Fruit fly (Drosophila melanogaster) whole organism, wandering third instar larva: Measurements from ENCODE around the gene alpha-Man-Ic.

Experiments
- CG9705 ChIP-seq: fragments of 200-800 bp; sonication (Bioruptor generic); optimal IDR thresholded peaks from 2 replicates; lab custom pipeline; 2018; ENCODE audit warnings: missing biosample characterization, mild to moderate bottlenecking, missing genetic modification characterization
- CrebA ChIP-seq: fragments of 200-800 bp; sonication (Bioruptor generic); optimal IDR thresholded peaks from 2 replicates; lab custom pipeline; 2016; ENCODE audit warnings: missing biosample characterization, mild to moderate bottlenecking, missing genetic modification characterization, borderline replicate concordance
- Dif ChIP-seq: fragments of 200-275, 200-300 bp; sonication (Bioruptor generic); optimal IDR thresholded peaks from 2 replicates; lab custom pipeline; 2018; ENCODE audit warnings: missing biosample characterization, missing genetic modification characterization; ENCODE audit not compliant: partially characterized antibody
- GATAd ChIP-seq: sonication (Bioruptor generic); optimal IDR thresholded peaks from 2 replicates; lab custom pipeline; 2016; ENCODE audit warnings: missing biosample characterization, missing genetic modification characterization
- HLH106 ChIP-seq: fragments of 200-800 bp; optimal IDR thresholded peaks from 3 replicates; lab custom pipeline; 2019; ENCODE audit warnings: missing biosample characterization, mild to moderate bottlenecking, missing genetic modification characterization, moderate library complexity
- Hnf4 ChIP-seq: fragments of 200-800 bp; sonication (Bioruptor generic); optimal IDR thresholded peaks from 2 replicates; lab custom pipeline; 2016; ENCODE audit warnings: missing biosample characterization, mild to moderate bottlenecking, missing genetic modification characterization
- Hr78 ChIP-seq: fragments of >200 bp; optimal IDR thresholded peaks from 2 replicates; lab custom pipeline; 2017; ENCODE audit warnings: missing biosample characterization, missing genetic modification characterization
- Hr83 ChIP-seq: fragments of 200-300 bp; sonication (Bioruptor generic); optimal IDR thresholded peaks from 2 replicates; lab custom pipeline; 2016; ENCODE audit warnings: missing biosample characterization, mild to moderate bottlenecking, missing genetic modification characterization, moderate library complexity; ENCODE audit not compliant: poor library complexity, severe bottlenecking
- Myc ChIP-seq: fragments of >200 bp; optimal IDR thresholded peaks from 2 replicates; lab custom pipeline; 2017
- N ChIP-seq: fragments of >200 bp; optimal IDR thresholded peaks from 2 replicates; lab custom pipeline; 2018; ENCODE audit warnings: missing biosample characterization, missing external identifiers, missing genetic modification characterization
- OdsH ChIP-seq: fragments of 200-800 bp; sonication (Bioruptor generic); optimal IDR thresholded peaks from 2 replicates; lab custom pipeline; 2016; ENCODE audit warnings: missing biosample characterization, mild to moderate bottlenecking, missing genetic modification characterization
- Rel ChIP-seq, 2 experiments: fragments of 200-800 bp; sonication (Bioruptor generic) in 1 of 2; optimal IDR thresholded peaks; 2 replicates in 1 of 2; 3 replicates in 1 of 2; lab custom pipeline; 2016 to 2019; ENCODE audit warnings: mild to moderate bottlenecking in 2 of 2, missing biosample characterization in 2 of 2, missing genetic modification characterization in 2 of 2, moderate library complexity in 1 of 2
- Sp1 ChIP-seq: fragments of 200-800 bp; sonication (Bioruptor generic); optimal IDR thresholded peaks from 3 replicates; lab custom pipeline; 2019; ENCODE audit warnings: missing biosample characterization, mild to moderate bottlenecking, missing genetic modification characterization, moderate library complexity
- Vsx2 ChIP-seq: fragments of 200-300, 225-300 bp; sonication (Bioruptor generic); optimal IDR thresholded peaks from 2 replicates; lab custom pipeline; 2018; ENCODE audit warnings: missing biosample characterization, missing genetic modification characterization; ENCODE audit not compliant: partially characterized antibody
- br ChIP-seq: fragments of 200-800 bp; sonication (Bioruptor generic); optimal IDR thresholded peaks from 2 replicates; lab custom pipeline; 2016; ENCODE audit warnings: missing biosample characterization, missing genetic modification characterization
- dl ChIP-seq, 2 experiments: fragments of 175-275, 200-275 bp in 1 of 2; fragments of 200-275 bp in 1 of 2; sonication (Bioruptor generic); optimal IDR thresholded peaks; lab custom pipeline; 2018; ENCODE audit warnings: mild to moderate bottlenecking in 2 of 2, missing biosample characterization in 2 of 2, missing genetic modification characterization in 2 of 2, moderate library complexity in 2 of 2; ENCODE audit not compliant: partially characterized antibody in 2 of 2, insufficient read depth in 1 of 2
- dmrt93B ChIP-seq: fragments of 200-800 bp; sonication (Bioruptor generic); optimal IDR thresholded peaks from 2 replicates; lab custom pipeline; 2018; ENCODE audit warnings: missing biosample characterization, mild to moderate bottlenecking, missing genetic modification characterization
- ey ChIP-seq: fragments of 200-800 bp; sonication (Bioruptor generic); optimal IDR thresholded peaks from 2 replicates; lab custom pipeline; 2016; ENCODE audit warnings: missing biosample characterization, missing genetic modification characterization
- foxo ChIP-seq, 2 experiments: fragments of 200-800 bp; sonication (Bioruptor generic); optimal IDR thresholded peaks; 2 replicates in 1 of 2; 3 replicates in 1 of 2; lab custom pipeline; 2016 to 2017; ENCODE audit warnings: missing biosample characterization in 2 of 2, missing genetic modification characterization in 2 of 2
- fru ChIP-seq: fragments of 200-800 bp; sonication (Bioruptor generic); optimal IDR thresholded peaks from 3 replicates; lab custom pipeline; 2016; ENCODE audit warnings: missing biosample characterization, mild to moderate bottlenecking, missing genetic modification characterization
- h ChIP-seq: fragments of 200-800 bp; sonication (Bioruptor generic); optimal IDR thresholded peaks from 3 replicates; lab custom pipeline; 2016; ENCODE audit warnings: missing biosample characterization, mild to moderate bottlenecking, missing genetic modification characterization
- jim ChIP-seq: fragments of 175-275, 200-325 bp; sonication (Bioruptor generic); optimal IDR thresholded peaks from 2 replicates; lab custom pipeline; 2016; ENCODE audit warnings: missing biosample characterization, mild to moderate bottlenecking, missing genetic modification characterization
- psq ChIP-seq: fragments of 200-800 bp; sonication (Bioruptor generic); optimal IDR thresholded peaks from 3 replicates; lab custom pipeline; 2017; ENCODE audit warnings: missing biosample characterization, mild to moderate bottlenecking, missing genetic modification characterization, moderate library complexity
- rgr ChIP-seq: fragments of 200-800 bp; sonication (Bioruptor generic); optimal IDR thresholded peaks from 3 replicates; lab custom pipeline; 2016; ENCODE audit warnings: missing biosample characterization, mild to moderate bottlenecking, missing genetic modification characterization
- sage ChIP-seq: fragments of 200-800 bp; sonication (Bioruptor generic); optimal IDR thresholded peaks from 2 replicates; lab custom pipeline; 2016; ENCODE audit warnings: missing biosample characterization, mild to moderate bottlenecking, missing genetic modification characterization
- tai ChIP-seq: sonication (Bioruptor generic); optimal IDR thresholded peaks from 2 replicates; lab custom pipeline; 2016; ENCODE audit warnings: missing biosample characterization, missing genetic modification characterization
- usp ChIP-seq: fragments of >200 bp; optimal IDR thresholded peaks from 2 replicates; lab custom pipeline; 2017; ENCODE audit warnings: missing biosample characterization, missing genetic modification characterization
- woc ChIP-seq: sonication (Bioruptor generic); optimal IDR thresholded peaks from 2 replicates; lab custom pipeline; 2016; ENCODE audit warnings: missing biosample characterization, mild to moderate bottlenecking, missing genetic modification characterization

alpha-Man-Ic gene

dm6 chr3R:29930286-29930685 is at the start of gene alpha-Man-Ic:
Gene alpha-Man-Ic (minus strand): TSS chr3R:29930386.
- TF ChIP-seq Hr83: no peak
- TF ChIP-seq foxo (GFP tag; optimal IDR thresholded peaks at IDR 0.05; lab: Kevin White, UChicago): no peak
- no peak for TF ChIP-seq Hr78 (GFP tag; lab: Kevin White, UChicago)
- no peak for TF ChIP-seq usp
- TF ChIP-seq HLH106 (tag; lab: Kevin White, UChicago): no peak
- no peak for TF ChIP-seq Rel (GFP tag; optimal IDR thresholded peaks at IDR 0.05; lab: Kevin White, UChicago)
- no peak for TF ChIP-seq Rel (tag; optimal IDR thresholded peaks at IDR 0.05; lab: Kevin White, UChicago)
- no peak for TF ChIP-seq CG9705 (GFP tag; lab: Kevin White, UChicago)
- no peak for TF ChIP-seq ey
- no peak for TF ChIP-seq N (GFP tag; lab: Kevin White, UChicago)
- no peak for TF ChIP-seq GATAd (GFP tag; lab: Kevin White, UChicago)
- TF ChIP-seq h (GFP tag; lab: Kevin White, UChicago): no peak

- TF ChIP-seq foxo (GFP tag; optimal IDR thresholded peaks at IDR 0.05; lab: Kevin White, UChicago) (peak in 1 of 2 experiments; percentile 40), h (GFP tag; lab: Kevin White, UChicago) (peak; percentile 46), dmrt93B (GFP tag; lab: Kevin White, UChicago) (no peak), Rel (GFP tag; optimal IDR thresholded peaks at IDR 0.05; lab: Kevin White, UChicago) (no peak), Rel (tag; optimal IDR thresholded peaks at IDR 0.05; lab: Kevin White, UChicago) (no peak), Sp1 (GFP tag; lab: Kevin White, UChicago) (peak; percentile 32), HLH106 (tag; lab: Kevin White, UChicago) (peak; percentile 49), br (peak; percentile 32), fru (peak; percentile 48), rgr (GFP tag; lab: Kevin White, UChicago) (peak; percentile 32), N (GFP tag; lab: Kevin White, UChicago) (no peak), usp (no peak), ey (peak; percentile 39), OdsH (GFP tag; lab: Kevin White, UChicago) (peak; percentile 24), psq (no peak)
These were observed 48.4 kb upstream of the alpha-Man-Ic start for dm6 chr3R:29978595-29978994.

DNA sequence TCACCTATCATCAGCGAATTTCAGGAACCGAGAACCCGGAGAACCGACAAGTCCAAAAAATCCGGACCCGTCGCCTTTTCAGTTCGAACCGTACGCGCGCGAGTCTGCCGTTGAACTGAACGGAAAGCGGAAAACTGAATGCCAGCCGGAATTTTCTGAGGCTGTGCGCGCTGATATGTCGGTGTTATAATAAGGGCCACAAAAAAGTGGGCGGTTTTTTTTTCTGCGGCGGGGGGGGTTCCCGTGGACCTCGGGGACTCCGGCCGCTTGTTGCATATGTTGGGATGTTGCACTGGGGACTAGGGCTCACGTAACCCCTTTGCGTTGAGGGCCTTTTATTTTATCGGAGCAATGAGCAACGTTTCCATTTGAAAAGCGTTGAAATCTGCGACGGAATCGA is 39.2 kb upstream of the alpha-Man-Ic start, which contains the start of gene TkR99D:
TSS of gene TkR99D (minus strand) at position 101 of the 400 bp plus-strand sequence.
- TF ChIP-seq OdsH (GFP tag; lab: Kevin White, UChicago): no peak
- no peak for TF ChIP-seq CrebA (GFP tag; lab: Kevin White, UChicago)
- no peak for TF ChIP-seq br
- no peak for TF ChIP-seq Sp1 (GFP tag; lab: Kevin White, UChicago)
- no peak for TF ChIP-seq GATAd (GFP tag; lab: Kevin White, UChicago)

dm6 chr3R:29963102-29963501 is 32.9 kb upstream of the alpha-Man-Ic start:
- TF ChIP-seq Myc (lab: Kevin White, UChicago) (no peak), foxo (GFP tag; optimal IDR thresholded peaks at IDR 0.05; lab: Kevin White, UChicago) (no peak), Hnf4 (no peak), CG9705 (GFP tag; lab: Kevin White, UChicago) (no peak), HLH106 (tag; lab: Kevin White, UChicago) (no peak), sage (GFP tag; lab: Kevin White, UChicago) (no peak), ey (no peak), Rel (GFP tag; optimal IDR thresholded peaks at IDR 0.05; lab: Kevin White, UChicago) (no peak), Rel (tag; optimal IDR thresholded peaks at IDR 0.05; lab: Kevin White, UChicago) (no peak), dmrt93B (GFP tag; lab: Kevin White, UChicago) (no peak)
- TF ChIP-seq, all 38 proteins: peak for 0

DNA sequence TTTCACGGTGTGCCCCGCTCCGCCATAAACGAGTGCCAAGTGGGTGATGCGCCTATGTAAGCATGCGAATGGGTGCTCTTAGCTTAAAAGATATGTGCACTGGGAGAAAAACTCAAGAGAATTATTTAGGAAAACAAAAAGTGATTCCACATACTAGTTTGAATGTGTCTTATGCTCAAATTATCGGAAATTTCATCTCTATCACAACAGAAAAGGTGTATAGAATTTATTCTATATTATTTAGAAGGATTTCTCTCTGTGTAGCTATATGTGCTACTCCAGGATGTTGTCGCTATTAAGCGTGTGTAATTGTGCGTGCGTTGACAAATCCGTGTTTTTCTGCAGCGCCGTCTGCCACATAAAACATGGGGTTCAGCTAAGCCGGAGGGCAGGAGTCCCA is 29.1 kb upstream of the alpha-Man-Ic start:
- TF ChIP-seq dmrt93B (GFP tag; lab: Kevin White, UChicago) (no peak), Vsx2 (GFP tag; lab: Kevin White, UChicago) (no peak), Hr83 (no peak), GATAd (GFP tag; lab: Kevin White, UChicago) (no peak), Sp1 (GFP tag; lab: Kevin White, UChicago) (no peak), Myc (lab: Kevin White, UChicago) (no peak), dl (GFP tag; optimal IDR thresholded peaks at IDR 0.05; lab: Kevin White, UChicago; ENCODE audit: insufficient read depth in 1 of 2, partially characterized antibody in 2 of 2) (no peak)

dm6 chr3R:29935756-29936155 is 5.6 kb upstream of the alpha-Man-Ic start, which contains the start of the genes eIF2Balpha and Vps13B:
Gene eIF2Balpha (minus strand): TSS chr3R:29935888.
Gene Vps13B (plus strand): TSS chr3R:29935978.
- TF ChIP-seq dl (GFP tag; optimal IDR thresholded peaks at IDR 0.05; lab: Kevin White, UChicago; ENCODE audit: insufficient read depth in 1 of 2, partially characterized antibody in 2 of 2) (peak; percentile 95 to 96), woc (GFP tag; lab: Kevin White, UChicago) (no peak), br (no peak), sage (GFP tag; lab: Kevin White, UChicago) (no peak), jim (GFP tag; lab: Kevin White, UChicago) (no peak), Myc (lab: Kevin White, UChicago) (no peak), Vsx2 (GFP tag; lab: Kevin White, UChicago) (peak; percentile 100), foxo (GFP tag; optimal IDR thresholded peaks at IDR 0.05; lab: Kevin White, UChicago) (no peak), rgr (GFP tag; lab: Kevin White, UChicago) (no peak), Hnf4 (no peak), tai (GFP tag; lab: Kevin White, UChicago) (no peak), Dif (GFP tag; lab: Kevin White, UChicago) (peak; percentile 100), dmrt93B (GFP tag; lab: Kevin White, UChicago) (no peak)
